Fruit fly (Drosophila melanogaster) whole organism: ENCODE data around the gene wda.

ENCODE experiments used
- Dll ChIP-seq: fragments of >200 bp; optimal IDR thresholded peaks from 2 replicates; lab custom pipeline; 2017
- EcR ChIP-seq, 2 experiments: fragments of >200 bp; optimal IDR thresholded peaks; 2 replicates each; lab custom pipeline; 2017; ENCODE audit warnings: missing biosample characterization in 2 of 2, missing genetic modification characterization in 2 of 2, missing genetic modification reagents in 2 of 2
- pan ChIP-seq: fragments of >200 bp; optimal IDR thresholded peaks from 2 replicates; lab custom pipeline; 2017
- psq ChIP-seq: fragments of >200 bp; optimal IDR thresholded peaks from 2 replicates; lab custom pipeline; 2017
- usp ChIP-seq: fragments of >200 bp; optimal IDR thresholded peaks from 2 replicates; lab custom pipeline; 2017; ENCODE audit warnings: missing biosample characterization, missing genetic modification characterization, mixed read lengths

DNA sequence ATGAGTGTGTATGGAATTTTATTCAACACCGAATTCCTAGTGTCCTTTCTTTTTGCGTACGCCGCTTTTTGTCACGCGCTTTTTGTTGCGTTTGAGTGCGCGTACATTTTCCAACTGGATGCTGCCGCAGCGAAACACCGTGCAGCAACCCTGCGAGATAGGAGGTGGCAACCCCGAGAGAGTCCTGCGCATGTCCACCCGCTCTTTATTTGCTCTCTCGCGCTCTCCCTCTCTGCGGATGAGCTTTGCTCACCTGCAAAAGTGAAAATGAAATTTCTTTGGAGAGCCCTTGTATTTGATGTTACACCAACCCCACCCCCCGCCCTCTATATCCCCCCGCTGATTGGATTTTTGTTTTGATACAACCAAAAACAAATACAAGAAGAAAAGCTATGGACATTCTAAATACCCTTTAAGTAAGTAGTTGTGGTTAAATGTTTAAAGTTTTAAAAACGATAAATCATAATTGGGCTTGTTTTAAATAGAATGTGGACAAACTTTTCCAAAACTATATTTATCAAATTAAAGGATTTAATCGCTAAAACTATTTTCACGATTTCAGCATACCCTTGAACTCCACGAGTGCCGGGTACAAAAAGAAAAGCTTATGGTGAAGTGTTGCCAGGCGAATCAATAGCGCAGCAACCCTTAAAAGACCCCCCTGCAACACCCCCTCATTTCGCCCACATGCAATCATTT lies 17.8 kb downstream of the wda start:
- TF ChIP-seq Dll, result no peak
- no peak for TF ChIP-seq psq (lab: Kevin White, UChicago)
- TF ChIP-seq pan (lab: Kevin White, UChicago), result no peak
- TF ChIP-seq usp (GFP tag; lab: Kevin White, UChicago), result no peak
- TF ChIP-seq EcR (GFP tag; optimal IDR thresholded peaks at IDR 0.05; lab: Kevin White, UChicago), result no peak
